Worm (Caenorhabditis elegans): ENCODE measurements around the gene K01A2.10.
A peak's percentile ranks its signal among the peaks of the same experiment; 100 is the strongest.

The K01A2.10 gene

ce11 chrII:288705-289205 lies 34.1 kb downstream of the K01A2.10 start, which contains the start of gene mrpl-41:
TSS of gene mrpl-41 (plus strand) at chrII:288939.
- no peak for TF ChIP-seq Y22D7AL.16 (tag; optimal IDR thresholded peaks at IDR 0.05)

ce11 chrII:286551-286724 lies 36.5 kb downstream of the K01A2.10 start, which contains the start of gene misc-1:
TSS of gene misc-1 (plus strand) at chrII:286625.
- no peak for TF ChIP-seq unc-3 (GFP tag; conservative IDR thresholded peaks at IDR 0.05)
- no peak for TF ChIP-seq unc-3 (tag; optimal IDR thresholded peaks at IDR 0.05)
- TF ChIP-seq hlh-30 (tag; optimal IDR thresholded peaks at IDR 0.05; ENCODE audit: insufficient read depth): no peak
- TF ChIP-seq nhr-11 (tag; optimal IDR thresholded peaks at IDR 0.05): no peak
- no peak for TF ChIP-seq nfya-1 (tag; optimal IDR thresholded peaks at IDR 0.05)
- TF ChIP-seq fkh-10 (GFP tag; optimal IDR thresholded peaks at IDR 0.05): no peak

- TF ChIP-seq hlh-8 (tag; optimal IDR thresholded peaks at IDR 0.05) (no peak), fkh-10 (GFP tag; optimal IDR thresholded peaks at IDR 0.05) (no peak), nfya-1 (tag; optimal IDR thresholded peaks at IDR 0.05) (peak; percentile 69), unc-42 (tag; optimal IDR thresholded peaks at IDR 0.05) (peak; percentile 45), sox-4 (tag; optimal IDR thresholded peaks at IDR 0.05) (no peak), K02D7.2 (tag; optimal IDR thresholded peaks at IDR 0.05) (no peak), unc-55 (GFP tag; optimal IDR thresholded peaks at IDR 0.05) (peak; percentile 4), dve-1 (tag; optimal IDR thresholded peaks at IDR 0.05) (peak; percentile 18), ceh-18 (tag; optimal IDR thresholded peaks at IDR 0.05) (peak; percentile 19), pqm-1 (tag; optimal IDR thresholded peaks at IDR 0.05) (no peak), ets-4 (tag; optimal IDR thresholded peaks at IDR 0.05) (no peak), hlh-15 (tag; optimal IDR thresholded peaks at IDR 0.05) (no peak), pat-9 (tag; optimal IDR thresholded peaks at IDR 0.05) (no peak), ceh-9 (tag; optimal IDR thresholded peaks at IDR 0.05) (no peak)
Observed at ce11 chrII:285627-286550, 37.0 kb downstream of the K01A2.10 start, which contains the start of gene B0432.10. TSS of gene B0432.10 (minus strand) at chrII:286275.

ce11 chrII:283594-283993 lies 39.3 kb downstream of the K01A2.10 start, which contains the start of gene B0432.9:
TSS of gene B0432.9 (minus strand) at chrII:283694.
- no peak for TF ChIP-seq F13H6.1 (tag; optimal IDR thresholded peaks at IDR 0.05)
- TF ChIP-seq ceh-9 (tag; optimal IDR thresholded peaks at IDR 0.05): no peak
- no peak for TF ChIP-seq ceh-18 (tag; optimal IDR thresholded peaks at IDR 0.05)
- no peak for TF ChIP-seq mec-3 (tag; optimal IDR thresholded peaks at IDR 0.05; ENCODE audit: borderline replicate concordance)
- TF ChIP-seq fax-1 (tag; optimal IDR thresholded peaks at IDR 0.05): no peak
- no peak for TF ChIP-seq dmd-4 (tag; optimal IDR thresholded peaks at IDR 0.05; ENCODE audit: borderline replicate concordance)
- TF ChIP-seq pqm-1 (tag; optimal IDR thresholded peaks at IDR 0.05): no peak
- no peak for TF ChIP-seq eyg-1 (tag; optimal IDR thresholded peaks at IDR 0.05)
- TF ChIP-seq pat-9 (tag; optimal IDR thresholded peaks at IDR 0.05): no peak
- TF ChIP-seq ztf-16 (tag; optimal IDR thresholded peaks at IDR 0.05): no peak
- no peak for TF ChIP-seq tbx-2 (tag; optimal IDR thresholded peaks at IDR 0.05)
- TF ChIP-seq K09A11.1 (tag; optimal IDR thresholded peaks at IDR 0.05; ENCODE audit: insufficient read depth): no peak
- no peak for TF ChIP-seq ets-4 (tag; optimal IDR thresholded peaks at IDR 0.05)
- TF ChIP-seq elt-4 (tag; optimal IDR thresholded peaks at IDR 0.05): no peak

ce11 chrII:282483-282882 lies 40.4 kb downstream of the K01A2.10 start, which contains the start of gene trul-1:
TSS of gene trul-1 (minus strand) at chrII:282583.
- TF ChIP-seq hlh-30 (tag; optimal IDR thresholded peaks at IDR 0.05; ENCODE audit: insufficient read depth): no peak

- TF ChIP-seq ceh-24 (tag; optimal IDR thresholded peaks at IDR 0.05): no peak
- TF ChIP-seq unc-86 (tag; optimal IDR thresholded peaks at IDR 0.05): no peak
- no peak for TF ChIP-seq ama-1 (optimal IDR thresholded peaks at IDR 0.05)
- no peak for TF ChIP-seq eyg-1 (tag; optimal IDR thresholded peaks at IDR 0.05)
- no peak for TF ChIP-seq ttx-3 (tag; optimal IDR thresholded peaks at IDR 0.05)
- no peak for TF ChIP-seq pha-4 (tag; optimal IDR thresholded peaks at IDR 0.05)
- no peak for TF ChIP-seq che-1 (tag; optimal IDR thresholded peaks at IDR 0.05)
- no peak for TF ChIP-seq lim-6 (tag; optimal IDR thresholded peaks at IDR 0.05)
- no peak for TF ChIP-seq gmeb-2 (tag; optimal IDR thresholded peaks at IDR 0.05)
- no peak for TF ChIP-seq pax-1 (tag; optimal IDR thresholded peaks at IDR 0.05)
- TF ChIP-seq elt-4 (tag; optimal IDR thresholded peaks at IDR 0.05): no peak
- no peak for TF ChIP-seq hlh-13 (GFP tag; optimal IDR thresholded peaks at IDR 0.05)
- TF ChIP-seq pat-9 (tag; optimal IDR thresholded peaks at IDR 0.05): no peak
- TF ChIP-seq K09A11.1 (tag; optimal IDR thresholded peaks at IDR 0.05; ENCODE audit: insufficient read depth): no peak
- no peak for TF ChIP-seq pha-2 (tag; optimal IDR thresholded peaks at IDR 0.05)
- TF ChIP-seq tbx-7 (tag; optimal IDR thresholded peaks at IDR 0.05): no peak
- TF ChIP-seq C08G9.2 (tag; optimal IDR thresholded peaks at IDR 0.05): no peak
- no peak for TF ChIP-seq fkh-6 (tag; optimal IDR thresholded peaks at IDR 0.05)
Observed at ce11 chrII:278636-279035, 44.3 kb downstream of the K01A2.10 start, which contains the start of gene B0432.8. TSS of gene B0432.8 (minus strand) at chrII:278736.

Data from whole organism, late embryonic.